Fruit fly (Drosophila melanogaster) whole organism, adult: ENCODE measurements around the gene kek1.

Source experiments
- CG5204 ChIP-seq: fragments of 200-800 bp; sonication (Bioruptor generic); optimal IDR thresholded peaks from 2 replicates; lab custom pipeline; 2016; ENCODE audit warnings: missing biosample characterization, missing genetic modification characterization
- Clk ChIP-seq: fragments of 200-800 bp; sonication (Bioruptor generic); optimal IDR thresholded peaks from 2 replicates; lab custom pipeline; 2017; ENCODE audit warnings: missing biosample characterization, missing genetic modification characterization
- Hr96 ChIP-seq: fragments of 200-800 bp; sonication (Bioruptor generic); optimal IDR thresholded peaks from 2 replicates; lab custom pipeline; 2016; ENCODE audit warnings: missing biosample characterization, missing genetic modification characterization
- cic ChIP-seq: fragments of 200-800 bp; sonication (Bioruptor generic); optimal IDR thresholded peaks from 2 replicates; lab custom pipeline; 2017; ENCODE audit warnings: missing biosample characterization, mild to moderate bottlenecking, missing genetic modification characterization, moderate library complexity

DNA sequence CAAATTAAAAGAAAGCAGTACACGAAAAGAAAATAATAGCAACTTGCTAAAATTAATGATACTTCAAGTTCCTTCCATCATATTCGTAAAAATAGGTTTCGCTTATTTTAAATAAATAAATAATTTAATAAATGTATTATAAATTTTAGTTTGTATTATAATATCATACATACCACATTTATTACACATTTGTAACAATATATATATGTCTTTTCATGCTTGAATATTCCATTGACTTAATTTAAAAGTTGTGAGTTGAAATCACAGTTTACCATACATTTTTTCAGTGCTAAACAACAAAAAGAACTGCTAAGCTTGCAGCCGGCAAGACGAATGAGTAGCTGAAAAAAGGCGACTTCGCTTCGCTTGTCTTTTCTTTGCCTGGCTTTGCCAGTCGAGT is 1.0 kb upstream of the kek1 start:
- TF ChIP-seq Hr96 (GFP tag; lab: Kevin White, UChicago), result no peak
- TF ChIP-seq Clk (GFP tag; lab: Kevin White, UChicago), result no peak
- no peak for TF ChIP-seq CG5204 (GFP tag; lab: Kevin White, UChicago)
- TF ChIP-seq cic (GFP tag; lab: Kevin White, UChicago), result no peak
